Fruit fly (Drosophila melanogaster) whole organism, embryonic: ENCODE results near the gene CG31176.
A peak's percentile ranks its signal among the peaks of the same experiment; 100 is the strongest.

Source experiments
- ATbp ChIP-seq: fragments of 200-800 bp; sonication (Bioruptor generic); optimal IDR thresholded peaks from 2 replicates; lab custom pipeline; 2017; ENCODE audit warnings: missing biosample characterization, mild to moderate bottlenecking, missing genetic modification characterization, missing genetic modification reagents
- Ada2b ChIP-seq: fragments of 200-800 bp; sonication (Bioruptor generic); IDR thresholded peaks from 2 replicates; pipeline ENCODE4 v1.3.6; 2022; ENCODE audit warnings: missing biosample characterization, missing genetic modification characterization
- CG10209 ChIP-seq: fragments of 200-800 bp; sonication (Bioruptor generic); optimal IDR thresholded peaks from 3 replicates; lab custom pipeline; 2017; ENCODE audit warnings: missing biosample characterization, mild to moderate bottlenecking, missing genetic modification characterization, missing genetic modification reagents
- CG11247 ChIP-seq: fragments of 200-800 bp; sonication (Bioruptor generic); IDR thresholded peaks from 2 replicates; pipeline ENCODE4 v1.3.6; 2022; ENCODE audit warnings: missing biosample characterization, missing genetic modification characterization
- CG11398 ChIP-seq: fragments of 200-800 bp; sonication (Bioruptor generic); optimal IDR thresholded peaks from 2 replicates; lab custom pipeline; 2016; ENCODE audit warnings: missing biosample characterization, missing genetic modification characterization
- CG11504 ChIP-seq: fragments of 200-800 bp; sonication (Bioruptor generic); optimal IDR thresholded peaks from 3 replicates; lab custom pipeline; 2019; ENCODE audit warnings: missing biosample characterization, mild to moderate bottlenecking, missing genetic modification characterization, moderate library complexity
- CG16815 ChIP-seq: fragments of 200-800 bp; sonication (Bioruptor generic); optimal IDR thresholded peaks from 3 replicates; lab custom pipeline; 2017; ENCODE audit warnings: missing biosample characterization, mild to moderate bottlenecking, missing genetic modification characterization
- CG2120 ChIP-seq: fragments of 200-800 bp; sonication (Bioruptor generic); optimal IDR thresholded peaks from 3 replicates; lab custom pipeline; 2016; ENCODE audit warnings: missing biosample characterization, missing genetic modification characterization
- CG3163 ChIP-seq: fragments of 200-800 bp; sonication (Bioruptor generic); optimal IDR thresholded peaks from 3 replicates; lab custom pipeline; 2016; ENCODE audit warnings: missing biosample characterization, missing genetic modification characterization
- CG32532 ChIP-seq: fragments of 200-800 bp; sonication (Bioruptor generic); IDR thresholded peaks from 2 replicates; pipeline ENCODE4 v1.3.6; 2022; ENCODE audit warnings: missing biosample characterization, missing genetic modification characterization
- CG32767 ChIP-seq: fragments of 200-800 bp; sonication (Bioruptor generic); IDR thresholded peaks from 2 replicates; pipeline ENCODE4 v1.3.6; 2022; ENCODE audit warnings: missing biosample characterization, missing genetic modification characterization
- CG34422 ChIP-seq: fragments of 200-800 bp; sonication (Bioruptor generic); IDR thresholded peaks from 3 replicates; pipeline ENCODE4 v1.3.6; 2022; ENCODE audit warnings: missing biosample characterization, missing genetic modification characterization
- CG4328 ChIP-seq: fragments of 200-800 bp; sonication (Bioruptor generic); optimal IDR thresholded peaks from 3 replicates; lab custom pipeline; 2017; ENCODE audit warnings: missing biosample characterization, missing genetic modification reagents, missing genetic modification characterization
- CG4360 ChIP-seq: fragments of 200-800 bp; sonication (Bioruptor generic); IDR thresholded peaks from 2 replicates; pipeline ENCODE4 v1.3.6; 2022; ENCODE audit warnings: missing biosample characterization, missing genetic modification characterization
- CG43689 ChIP-seq: fragments of 200-800 bp; sonication (Bioruptor generic); IDR thresholded peaks from 2 replicates; pipeline ENCODE4 v1.3.6; 2022; ENCODE audit warnings: missing biosample characterization, missing genetic modification characterization
- CG5953 ChIP-seq: fragments of 200-800 bp; sonication (Bioruptor generic); IDR thresholded peaks from 2 replicates; pipeline ENCODE4 v1.3.6; 2022; ENCODE audit warnings: missing biosample characterization, missing genetic modification characterization
- CG7556 ChIP-seq: fragments of 200-800 bp; sonication (Bioruptor generic); optimal IDR thresholded peaks from 2 replicates; lab custom pipeline; 2017; ENCODE audit warnings: missing biosample characterization, mild to moderate bottlenecking, missing genetic modification characterization
- CG7963 ChIP-seq: fragments of 200-800 bp; sonication (Bioruptor generic); IDR thresholded peaks from 3 replicates; pipeline ENCODE4 v1.3.6; 2022; ENCODE audit warnings: missing biosample characterization, missing genetic modification characterization; ENCODE audit not compliant: partially characterized antibody
- CG9797 ChIP-seq: fragments of 200-800 bp; sonication (Bioruptor generic); optimal IDR thresholded peaks from 3 replicates; lab custom pipeline; 2018; ENCODE audit warnings: missing biosample characterization, mild to moderate bottlenecking, missing genetic modification characterization
- CG9932 ChIP-seq: fragments of 200-800 bp; sonication (Bioruptor generic); IDR thresholded peaks from 2 replicates; pipeline ENCODE4 v1.3.6; 2022; ENCODE audit warnings: missing biosample characterization, missing genetic modification characterization
- E2f2 ChIP-seq: fragments of 200-800 bp; sonication (Bioruptor generic); IDR thresholded peaks from 2 replicates; pipeline ENCODE4 v1.3.6; 2022; ENCODE audit warnings: missing biosample characterization, missing genetic modification characterization
- Gsc ChIP-seq: fragments of 200-800 bp; sonication (Bioruptor generic); IDR thresholded peaks from 2 replicates; pipeline ENCODE4 v1.3.6; 2022; ENCODE audit warnings: missing biosample characterization, missing genetic modification characterization
- Hey ChIP-seq: fragments of 200-800 bp; sonication (Bioruptor generic); optimal IDR thresholded peaks from 3 replicates; lab custom pipeline; 2018; ENCODE audit warnings: missing biosample characterization, mild to moderate bottlenecking, missing genetic modification characterization
- HmgD ChIP-seq: fragments of 200-800 bp; sonication (Bioruptor generic); optimal IDR thresholded peaks from 3 replicates; lab custom pipeline; 2016; ENCODE audit warnings: missing biosample characterization, missing genetic modification characterization
- Hmx ChIP-seq: fragments of 200-800 bp; sonication (Bioruptor generic); optimal IDR thresholded peaks from 2 replicates; lab custom pipeline; 2016; ENCODE audit warnings: missing biosample characterization, missing genetic modification characterization
- Kr ChIP-seq: fragments of 200-800 bp; sonication (Bioruptor generic); optimal IDR thresholded peaks from 2 replicates; lab custom pipeline; 2017; ENCODE audit warnings: missing biosample characterization, mild to moderate bottlenecking, missing genetic modification characterization
- Nf-YC ChIP-seq: fragments of 200-800 bp; optimal IDR thresholded peaks from 3 replicates; lab custom pipeline; 2019; ENCODE audit warnings: missing biosample characterization, mild to moderate bottlenecking, missing genetic modification characterization, moderate library complexity
- PHDP ChIP-seq: fragments of 200-800 bp; sonication (Bioruptor generic); optimal IDR thresholded peaks from 3 replicates; lab custom pipeline; 2018; ENCODE audit warnings: missing biosample characterization, mild to moderate bottlenecking, missing genetic modification characterization, moderate library complexity
- Scr ChIP-seq: fragments of 200-800 bp; sonication (Bioruptor generic); IDR thresholded peaks from 2 replicates; pipeline ENCODE4 v1.3.6; 2022; ENCODE audit warnings: missing biosample characterization, missing genetic modification characterization; ENCODE audit not compliant: partially characterized antibody
- Side ChIP-seq: fragments of 200-800 bp; sonication (Bioruptor generic); optimal IDR thresholded peaks from 2 replicates; lab custom pipeline; 2016; ENCODE audit warnings: missing biosample characterization, missing genetic modification characterization
- Taf1 ChIP-seq: fragments of 200-800 bp; sonication (Bioruptor generic); IDR thresholded peaks from 2 replicates; pipeline ENCODE4 v1.3.6; 2022; ENCODE audit warnings: missing biosample characterization, missing genetic modification characterization
- Vsx1 ChIP-seq: fragments of 200-800 bp; sonication (Bioruptor generic); optimal IDR thresholded peaks from 2 replicates; lab custom pipeline; 2017; ENCODE audit warnings: missing biosample characterization, mild to moderate bottlenecking, missing genetic modification characterization, missing genetic modification reagents
- Xrp1 ChIP-seq: fragments of 200-800 bp; sonication (Bioruptor generic); IDR thresholded peaks from 2 replicates; pipeline ENCODE4 v1.3.6; 2022; ENCODE audit warnings: missing biosample characterization, missing genetic modification characterization
- amos ChIP-seq: fragments of 200-800 bp; sonication (Bioruptor generic); IDR thresholded peaks from 2 replicates; pipeline ENCODE4 v1.3.6; 2022; ENCODE audit warnings: missing biosample characterization, missing genetic modification characterization; ENCODE audit not compliant: partially characterized antibody
- bsh ChIP-seq, 2 experiments: fragments of 200-800 bp; sonication (Bioruptor generic); optimal IDR thresholded peaks; 2 replicates each; lab custom pipeline; 2017 to 2018; ENCODE audit warnings: mild to moderate bottlenecking in 2 of 2, missing biosample characterization in 2 of 2, missing genetic modification characterization in 2 of 2, moderate library complexity in 1 of 2
- eve ChIP-seq, 2 experiments: fragments of >200 bp; optimal IDR thresholded peaks; 2 replicates each; lab custom pipeline; 2017; ENCODE audit warnings: missing biosample characterization in 2 of 2, missing genetic modification characterization in 2 of 2
- exex ChIP-seq: fragments of 200-800 bp; sonication (Bioruptor generic); optimal IDR thresholded peaks from 4 replicates; lab custom pipeline; 2018; ENCODE audit warnings: missing biosample characterization, mild to moderate bottlenecking, missing genetic modification characterization, moderate library complexity
- fd96Cb ChIP-seq: fragments of 200-800 bp; sonication (Bioruptor generic); optimal IDR thresholded peaks from 2 replicates; lab custom pipeline; 2018; ENCODE audit warnings: missing biosample characterization, mild to moderate bottlenecking, missing genetic modification characterization, moderate library complexity
- fu2 ChIP-seq: fragments of 200-800 bp; sonication (Bioruptor generic); optimal IDR thresholded peaks from 2 replicates; lab custom pipeline; 2016; ENCODE audit warnings: missing biosample characterization, missing genetic modification characterization
- gt ChIP-seq: fragments of 200-800 bp; sonication (Bioruptor generic); IDR thresholded peaks from 2 replicates; pipeline ENCODE4 v1.3.6; 2022; ENCODE audit warnings: missing biosample characterization, missing genetic modification characterization
- lilli ChIP-seq: fragments of 200-800 bp; sonication (Bioruptor generic); optimal IDR thresholded peaks from 3 replicates; lab custom pipeline; 2016; ENCODE audit warnings: missing biosample characterization, missing genetic modification characterization
- nom ChIP-seq: fragments of 200-800 bp; sonication (Bioruptor generic); optimal IDR thresholded peaks from 2 replicates; lab custom pipeline; 2017; ENCODE audit warnings: missing biosample characterization, missing genetic modification characterization, mild to moderate bottlenecking, moderate library complexity, missing genetic modification reagents
- p53 ChIP-seq: fragments of 200-800 bp; sonication (Bioruptor generic); optimal IDR thresholded peaks from 2 replicates; lab custom pipeline; 2016; ENCODE audit warnings: missing biosample characterization, missing genetic modification characterization
- tap ChIP-seq: fragments of 200-800 bp; optimal IDR thresholded peaks from 3 replicates; lab custom pipeline; 2019; ENCODE audit warnings: missing biosample characterization, mild to moderate bottlenecking, missing genetic modification characterization, moderate library complexity
- vfl ChIP-seq: fragments of 200-800 bp; sonication (Bioruptor generic); optimal IDR thresholded peaks from 2 replicates; lab custom pipeline; 2016; ENCODE audit warnings: missing biosample characterization, missing genetic modification characterization
- wor ChIP-seq: fragments of 200-800 bp; sonication (Bioruptor generic); IDR thresholded peaks from 2 replicates; pipeline ENCODE4 v1.3.6; 2022; ENCODE audit warnings: missing biosample characterization, missing genetic modification characterization
- zfh2 ChIP-seq: fragments of 200-800 bp; sonication (Bioruptor generic); optimal IDR thresholded peaks from 2 replicates; lab custom pipeline; 2016; ENCODE audit warnings: missing biosample characterization, missing genetic modification characterization

The CG31176 gene

DNA sequence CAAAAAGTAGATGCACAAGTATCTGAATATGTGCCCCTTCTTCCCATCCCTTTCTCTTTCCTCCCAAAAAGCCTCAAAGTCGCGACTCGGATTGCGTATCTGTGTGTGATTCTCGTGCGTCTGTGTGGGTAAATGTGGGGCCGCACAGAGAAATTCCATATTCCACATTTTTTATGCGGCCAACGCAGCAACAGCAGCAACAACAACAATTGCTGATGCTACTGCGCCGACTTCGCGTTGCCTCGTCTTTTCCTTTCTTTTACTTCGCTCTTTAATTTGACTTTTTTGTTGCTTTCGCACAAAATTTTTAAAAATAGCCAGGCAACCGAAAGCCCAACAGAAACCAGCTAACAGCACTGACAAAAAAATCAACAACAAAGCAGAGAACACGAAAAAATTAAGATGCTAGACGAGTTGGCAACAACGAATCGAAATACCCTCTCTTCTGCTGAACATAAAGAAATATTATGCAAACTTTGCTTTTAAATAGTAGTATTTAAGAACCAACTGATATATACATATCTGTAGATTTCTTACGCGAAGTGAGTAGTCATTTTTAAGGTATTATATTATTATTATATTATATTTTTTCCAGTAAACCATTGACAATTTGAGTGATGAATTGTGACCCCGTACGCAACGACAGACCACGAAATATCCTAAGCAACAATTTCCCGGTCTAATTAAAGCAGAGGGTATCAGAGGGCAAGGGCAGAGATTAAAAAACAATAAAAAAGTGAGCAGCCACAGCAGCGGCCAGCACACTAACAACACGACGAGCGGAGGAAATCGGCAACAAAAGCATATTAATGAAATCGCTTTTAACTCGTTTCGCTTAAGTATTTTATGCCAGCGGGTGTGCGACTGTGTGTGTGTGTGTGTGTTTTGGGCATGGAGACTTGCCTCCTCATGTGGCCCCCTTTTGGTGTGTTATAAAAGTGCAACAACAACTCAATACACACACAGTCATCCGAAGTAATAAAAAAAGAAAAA is 62.7 kb downstream of the CG31176 start (continued):
- peak; percentile 35; the same call in 1 of the 2 replicates for TF ChIP-seq E2f2 (GFP tag; lab: Robert Waterston, UW)
- TF ChIP-seq CG32532 (GFP tag; lab: Robert Waterston, UW) = no peak; the same call in 1 of the 2 replicates
- TF ChIP-seq CG43689 (GFP tag; lab: Robert Waterston, UW) = 0 out of 2 replicates have a peak, but pooled peaks have one; percentile 26
- TF ChIP-seq CG10209 (GFP tag; lab: Kevin White, UChicago) = peak; percentile 61
- TF ChIP-seq Scr (GFP tag; lab: Robert Waterston, UW) = no peak
- TF ChIP-seq eve (GFP tag; optimal IDR thresholded peaks at IDR 0.05; lab: Kevin White, UChicago) = no peak
- TF ChIP-seq lilli = no peak
- TF ChIP-seq CG7963 (GFP tag; lab: Robert Waterston, UW) = no peak
- peak; percentile 27 for TF ChIP-seq exex
- no peak for TF ChIP-seq Side
- peak; percentile 31 for TF ChIP-seq nom (GFP tag; lab: Kevin White, UChicago)
- TF ChIP-seq Xrp1 (GFP tag; lab: Robert Waterston, UW) = peak; percentile 55
- TF ChIP-seq CG7556 (GFP tag; lab: Kevin White, UChicago) = peak; percentile 75
- no peak for TF ChIP-seq vfl (GFP tag; lab: Kevin White, UChicago)
- no peak for TF ChIP-seq zfh2 (GFP tag; lab: Kevin White, UChicago)
- TF ChIP-seq fu2 (GFP tag; lab: Kevin White, UChicago) = no peak
- peak; percentile 64 for TF ChIP-seq PHDP (tag; lab: Kevin White, UChicago)
- TF ChIP-seq CG11247 (GFP tag; lab: Robert Waterston, UW) = 0 out of 2 replicates have a peak, but pooled peaks have one; percentile 28
- TF ChIP-seq CG9932 (GFP tag; lab: Robert Waterston, UW) = no peak
- TF ChIP-seq Gsc = no peak
- no peak for TF ChIP-seq gt (GFP tag; lab: Robert Waterston, UW)
- no peak for TF ChIP-seq Kr
- TF ChIP-seq Ada2b (GFP tag; lab: Robert Waterston, UW) = no peak
- no peak for TF ChIP-seq CG4328 (GFP tag; lab: Kevin White, UChicago)
- peak; percentile 0 to 57 for TF ChIP-seq bsh (GFP tag; optimal IDR thresholded peaks at IDR 0.05; lab: Kevin White, UChicago)
- no peak for TF ChIP-seq Hey (tag; lab: Kevin White, UChicago)
- TF ChIP-seq fd96Cb = peak; percentile 71
- no peak for TF ChIP-seq CG16815
- no peak for TF ChIP-seq CG9797 (GFP tag; lab: Kevin White, UChicago)
- TF ChIP-seq HmgD = no peak
- TF ChIP-seq tap (tag; lab: Kevin White, UChicago) = peak; percentile 64
- 0 out of 2 replicates have a peak, but pooled peaks have one; percentile 29 for TF ChIP-seq wor (GFP tag; lab: Robert Waterston, UW)
- TF ChIP-seq CG2120 (GFP tag; lab: Kevin White, UChicago) = no peak
- no peak for TF ChIP-seq p53 (GFP tag; lab: Kevin White, UChicago)
- no peak for TF ChIP-seq CG3163 (GFP tag; lab: Kevin White, UChicago)
- peak; percentile 65; the same call in 1 of the 2 replicates for TF ChIP-seq CG32767 (GFP tag; lab: Robert Waterston, UW)
- TF ChIP-seq CG34422 (GFP tag; lab: Robert Waterston, UW) = no peak; the same call in 2 of the 3 replicates
- peak; percentile 64 for TF ChIP-seq CG4360
- TF ChIP-seq amos (GFP tag; lab: Robert Waterston, UW) = 0 out of 2 replicates have a peak, but pooled peaks have one; percentile 9
- peak; percentile 63 for TF ChIP-seq ATbp (GFP tag; lab: Kevin White, UChicago)
- peak; percentile 43 for TF ChIP-seq Vsx1 (GFP tag; lab: Kevin White, UChicago)
- no peak for TF ChIP-seq Taf1 (GFP tag; lab: Robert Waterston, UW)
- TF ChIP-seq Hmx (GFP tag; lab: Kevin White, UChicago) = no peak
- 0 out of 2 replicates have a peak, but pooled peaks have one; percentile 47 for TF ChIP-seq CG5953 (GFP tag; lab: Robert Waterston, UW)
- peak; percentile 83 for TF ChIP-seq CG11504 (tag; lab: Kevin White, UChicago)
- peak; percentile 14 for TF ChIP-seq Nf-YC (tag; lab: Kevin White, UChicago)
- TF ChIP-seq CG11398 = no peak
